Fruit fly (Drosophila melanogaster): ENCODE results near the gene Sap47.
"Not testable (repeated sequence)": the region's sequence is repeated elsewhere in the genome, so short reads cannot be mapped to it uniquely, and the experiment has no call there.

DNA sequence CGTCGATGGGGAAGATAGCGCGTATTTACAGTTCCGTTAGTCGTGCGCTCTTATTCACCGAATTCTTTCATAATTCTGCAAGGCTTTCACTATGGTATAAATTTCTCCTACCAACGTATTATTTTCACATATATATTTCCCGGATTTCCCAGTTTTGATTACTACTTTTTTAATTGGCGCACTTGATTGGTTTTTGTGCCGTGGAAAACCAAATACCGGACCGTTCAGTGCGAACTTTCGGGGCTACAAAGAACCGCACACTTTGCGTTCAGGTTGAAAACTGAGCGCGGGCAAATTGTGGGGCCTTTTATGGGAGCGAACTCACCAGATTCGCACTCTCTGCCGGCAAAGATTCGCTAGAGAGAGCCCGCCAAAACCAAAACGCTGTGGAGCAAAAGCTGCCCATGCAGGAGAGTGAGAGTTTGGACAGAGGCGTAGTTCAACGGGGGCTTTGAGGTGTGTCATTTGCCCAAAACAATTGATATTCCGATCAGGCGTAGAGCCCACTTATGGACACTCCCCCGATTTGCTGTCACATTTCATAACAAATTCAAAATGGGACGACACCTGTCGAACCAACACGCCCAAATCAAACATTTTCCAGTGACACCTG is 33.7 kb upstream of the Sap47 start:
- not testable (repeated sequence) for TF ChIP-seq Usf (GFP tag; optimal IDR thresholded peaks at IDR 0.05); CG14860 (GFP tag; IDR thresholded peaks at IDR 0.05; ENCODE audit: partially characterized antibody); CG7786 (GFP tag; optimal IDR thresholded peaks at IDR 0.05); cwo (GFP tag; optimal IDR thresholded peaks at IDR 0.05); lola (GFP tag; optimal IDR thresholded peaks at IDR 0.05); CG10431 (GFP tag; optimal IDR thresholded peaks at IDR 0.05); Poxn (GFP tag; IDR thresholded peaks at IDR 0.05); CG8089 (GFP tag; optimal IDR thresholded peaks at IDR 0.05); eve (GFP tag; optimal IDR thresholded peaks at IDR 0.05); peb (GFP tag; IDR thresholded peaks at IDR 0.05); mld (GFP tag; IDR thresholded peaks at IDR 0.05; ENCODE audit: partially characterized antibody); otp (GFP tag; IDR thresholded peaks at IDR 0.05); CG8359 (GFP tag; optimal IDR thresholded peaks at IDR 0.05; ENCODE audit: borderline replicate concordance); CG43689 (GFP tag; IDR thresholded peaks at IDR 0.05)

Measured in whole organism, embryonic.